Worm (Caenorhabditis elegans): ENCODE data around the gene ser-2.

The ser-2 gene

ce11 chrX:15343971-15344370, 41.2 kb upstream of the ser-2 start (continued):
- TF ChIP-seq ztf-4 (tag; optimal IDR thresholded peaks at IDR 0.05) (no peak), mab-5 (tag; optimal IDR thresholded peaks at IDR 0.05) (no peak), peb-1 (tag; optimal IDR thresholded peaks at IDR 0.05) (no peak), unc-39 (tag; optimal IDR thresholded peaks at IDR 0.05) (no peak), mbf-1 (tag; optimal IDR thresholded peaks at IDR 0.05) (no peak), aly-2 (tag; optimal IDR thresholded peaks at IDR 0.05) (no peak), alr-1 (tag; optimal IDR thresholded peaks at IDR 0.05) (no peak), nhr-237 (tag; optimal IDR thresholded peaks at IDR 0.05) (peak; percentile 11), blmp-1 (tag; optimal IDR thresholded peaks at IDR 0.05; ENCODE audit: insufficient read depth) (no peak), nhr-77 (tag; optimal IDR thresholded peaks at IDR 0.05) (no peak), ceh-82 (tag; optimal IDR thresholded peaks at IDR 0.05) (no peak), sma-3 (GFP tag; optimal IDR thresholded peaks at IDR 0.05) (peak; percentile 37), dmd-4 (tag; optimal IDR thresholded peaks at IDR 0.05) (no peak), snpc-4 (tag; optimal IDR thresholded peaks at IDR 0.05) (no peak), crh-2 (tag; optimal IDR thresholded peaks at IDR 0.05) (no peak), nhr-23 (tag; optimal IDR thresholded peaks at IDR 0.05) (no peak), ZK546.5 (tag; optimal IDR thresholded peaks at IDR 0.05) (no peak), unc-62 (GFP tag; optimal IDR thresholded peaks at IDR 0.05) (no peak), R02D3.7 (tag; optimal IDR thresholded peaks at IDR 0.05) (no peak), egl-27 (tag; optimal IDR thresholded peaks at IDR 0.05) (no peak)

DNA sequence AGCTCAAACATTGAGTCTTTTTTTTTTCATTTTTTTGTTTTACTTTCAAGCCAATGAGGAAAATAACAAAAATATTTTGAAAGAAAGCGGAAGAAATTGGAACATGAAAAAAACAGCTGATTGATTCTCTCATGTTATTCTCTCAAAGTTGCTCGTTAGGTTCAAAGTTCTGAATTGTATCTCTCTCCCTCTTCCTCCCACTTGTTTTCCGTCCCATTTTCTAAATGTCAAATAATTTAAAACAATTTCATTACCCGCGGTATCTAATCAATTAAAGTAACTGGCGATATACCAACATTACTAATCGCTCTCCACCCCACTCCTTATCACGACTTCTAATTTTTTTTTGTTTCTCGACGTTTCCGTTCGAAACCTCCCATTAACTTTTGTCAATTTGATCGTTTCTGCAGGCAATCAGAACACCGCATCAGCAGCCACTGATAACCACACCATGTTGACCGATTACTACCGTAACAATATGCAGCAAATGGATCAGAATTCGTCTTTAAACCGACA, 40.0 kb upstream of the ser-2 start:
- TF ChIP-seq sma-3 (GFP tag; optimal IDR thresholded peaks at IDR 0.05) (peak; percentile 6), mab-5 (tag; optimal IDR thresholded peaks at IDR 0.05) (no peak), mdl-1 (tag; optimal IDR thresholded peaks at IDR 0.05) (no peak), egl-27 (tag; optimal IDR thresholded peaks at IDR 0.05) (no peak), alr-1 (tag; optimal IDR thresholded peaks at IDR 0.05) (no peak), nhr-237 (tag; optimal IDR thresholded peaks at IDR 0.05) (no peak), sem-4 (tag; optimal IDR thresholded peaks at IDR 0.05) (peak; percentile 10), sma-9 (GFP tag; optimal IDR thresholded peaks at IDR 0.05) (peak; percentile 64), sma-9 (tag; optimal IDR thresholded peaks at IDR 0.05) (no peak), nhr-21 (tag; optimal IDR thresholded peaks at IDR 0.05) (peak; percentile 5)

- TF ChIP-seq snpc-4 (tag; optimal IDR thresholded peaks at IDR 0.05): peak; percentile 11
- TF ChIP-seq nhr-12 (tag; optimal IDR thresholded peaks at IDR 0.05): no peak
- TF ChIP-seq lin-11 (tag; optimal IDR thresholded peaks at IDR 0.05): peak; percentile 20
- peak; percentile 35 for TF ChIP-seq sem-4 (tag; optimal IDR thresholded peaks at IDR 0.05)
- TF ChIP-seq unc-55 (GFP tag; optimal IDR thresholded peaks at IDR 0.05): peak; percentile 10
- peak; percentile 52 for TF ChIP-seq zag-1 (tag; optimal IDR thresholded peaks at IDR 0.05)
- TF ChIP-seq nhr-129 (tag; optimal IDR thresholded peaks at IDR 0.05): peak; percentile 31
- peak; percentile 12 for TF ChIP-seq C34F6.9 (tag; optimal IDR thresholded peaks at IDR 0.05)
- TF ChIP-seq mdl-1 (tag; optimal IDR thresholded peaks at IDR 0.05): peak; percentile 49 to 59
- no peak for TF ChIP-seq nhr-21 (tag; optimal IDR thresholded peaks at IDR 0.05)
- peak; percentile 57 for TF ChIP-seq F13H6.1 (tag; optimal IDR thresholded peaks at IDR 0.05)
- no peak for TF ChIP-seq sma-3 (GFP tag; optimal IDR thresholded peaks at IDR 0.05)
- TF ChIP-seq Y55F3AM.14 (GFP tag; optimal IDR thresholded peaks at IDR 0.05): peak; percentile 37
- no peak for TF ChIP-seq mbf-1 (tag; optimal IDR thresholded peaks at IDR 0.05)
- no peak for TF ChIP-seq lin-13 (GFP tag; optimal IDR thresholded peaks at IDR 0.05)
- peak in 1 of 2 experiments; percentile 23 for TF ChIP-seq lsy-2 (tag; optimal IDR thresholded peaks at IDR 0.05)
Measured at ce11 chrX:15342092-15342491, 39.3 kb upstream of the ser-2 start.

- TF ChIP-seq zag-1 (tag; optimal IDR thresholded peaks at IDR 0.05): no peak
- no peak for TF ChIP-seq aly-2 (tag; optimal IDR thresholded peaks at IDR 0.05)
- peak; percentile 54 for TF ChIP-seq ama-1 (optimal IDR thresholded peaks at IDR 0.05)
- TF ChIP-seq F13H6.1 (tag; optimal IDR thresholded peaks at IDR 0.05): peak; percentile 58
- peak in 1 of 2 experiments; percentile 11 for TF ChIP-seq mdl-1 (tag; optimal IDR thresholded peaks at IDR 0.05)
- peak; percentile 57 for TF ChIP-seq sma-9 (GFP tag; optimal IDR thresholded peaks at IDR 0.05)
- no peak for TF ChIP-seq sma-9 (tag; optimal IDR thresholded peaks at IDR 0.05)
- no peak for TF ChIP-seq sem-4 (tag; optimal IDR thresholded peaks at IDR 0.05)
- no peak for TF ChIP-seq Y55F3AM.14 (GFP tag; optimal IDR thresholded peaks at IDR 0.05)
Measured at ce11 chrX:15340743-15341142, 38.0 kb upstream of the ser-2 start.

Measured in whole organism, L2 larva.